Fruit fly (Drosophila melanogaster): Measurements from ENCODE around the gene Tpc1.

Tpc1 gene

dm6 chr3R:10893327-10893726 is 11.3 kb upstream of the Tpc1 start, which contains the start of gene CG6621 (continued):
- TF ChIP-seq eyg (GFP tag; optimal IDR thresholded peaks at IDR 0.05) (no peak), pan (optimal IDR thresholded peaks at IDR 0.05) (no peak), pan (GFP tag; optimal IDR thresholded peaks at IDR 0.05 in 1 of 2, IDR thresholded peaks at IDR 0.05 in 1 of 2) (no peak), corto (GFP tag; optimal IDR thresholded peaks at IDR 0.05) (no peak), nom (GFP tag; optimal IDR thresholded peaks at IDR 0.05) (no peak), fu2 (GFP tag; optimal IDR thresholded peaks at IDR 0.05) (no peak), CG9797 (GFP tag; optimal IDR thresholded peaks at IDR 0.05) (peak; percentile 93), ssp (GFP tag; IDR thresholded peaks at IDR 0.05) (0 out of 2 replicates have a peak, but pooled peaks have one; percentile 10), CG32772 (GFP tag; IDR thresholded peaks at IDR 0.05) (no peak), CG2199 (GFP tag; IDR thresholded peaks at IDR 0.05) (no peak), chn (GFP tag; optimal IDR thresholded peaks at IDR 0.05) (no peak), CG8290 (GFP tag; optimal IDR thresholded peaks at IDR 0.05) (peak; percentile 24), CG8290 (tag; optimal IDR thresholded peaks at IDR 0.05) (peak in 1 of 2 experiments; percentile 62), psq (GFP tag; optimal IDR thresholded peaks at IDR 0.05) (no peak), CG1529 (GFP tag; optimal IDR thresholded peaks at IDR 0.05) (no peak), zfh1 (GFP tag; IDR thresholded peaks at IDR 0.05) (no peak), CG10565 (GFP tag; optimal IDR thresholded peaks at IDR 0.05) (no peak), CG10543 (GFP tag; optimal IDR thresholded peaks at IDR 0.05) (no peak), Med (GFP tag) (peak; percentile 93), mld (GFP tag; IDR thresholded peaks at IDR 0.05; ENCODE audit: partially characterized antibody) (no peak), Dref (GFP tag; IDR thresholded peaks at IDR 0.05) (peak; percentile 45), HmgD (GFP tag; optimal IDR thresholded peaks at IDR 0.05) (peak; percentile 4), CG2116 (GFP tag; optimal IDR thresholded peaks at IDR 0.05) (peak; percentile 52), Nf-YB (GFP tag; optimal IDR thresholded peaks at IDR 0.05) (no peak), lov (optimal IDR thresholded peaks at IDR 0.05) (no peak), lov (GFP tag; IDR thresholded peaks at IDR 0.05) (no peak), az2 (GFP tag; optimal IDR thresholded peaks at IDR 0.05) (no peak), slbo (GFP tag; IDR thresholded peaks at IDR 0.05) (no peak), stc (GFP tag; IDR thresholded peaks at IDR 0.05) (no peak), trem (tag; optimal IDR thresholded peaks at IDR 0.05) (peak; percentile 89), ATbp (GFP tag; optimal IDR thresholded peaks at IDR 0.05) (no peak), grn (GFP tag; optimal IDR thresholded peaks at IDR 0.05) (no peak), lbe (GFP tag; optimal IDR thresholded peaks at IDR 0.05) (no peak), en (GFP tag; optimal IDR thresholded peaks at IDR 0.05) (no peak), CG13775 (GFP tag; optimal IDR thresholded peaks at IDR 0.05) (no peak)

dm6 chr3R:10889520-10889887 is 7.5 kb upstream of the Tpc1 start, which contains the start of gene Ak3:
Ak3 (minus strand) TSS chr3R:10889588.
- TF ChIP-seq caup (GFP tag; optimal IDR thresholded peaks at IDR 0.05; ENCODE audit: severe bottlenecking) = no peak
- no peak for TF ChIP-seq tll (GFP tag; optimal IDR thresholded peaks at IDR 0.05)
- no peak for TF ChIP-seq CG14860 (GFP tag; IDR thresholded peaks at IDR 0.05; ENCODE audit: partially characterized antibody)
- no peak for TF ChIP-seq Dfd (GFP tag; optimal IDR thresholded peaks at IDR 0.05)
- no peak for TF ChIP-seq hb (GFP tag; IDR thresholded peaks at IDR 0.05; ENCODE audit: partially characterized antibody)
- no peak for TF ChIP-seq CG31365 (tag; optimal IDR thresholded peaks at IDR 0.05)
- no peak for TF ChIP-seq Antp (GFP tag; optimal IDR thresholded peaks at IDR 0.05)
- no peak for TF ChIP-seq NfI (GFP tag; optimal IDR thresholded peaks at IDR 0.05)
- peak; percentile 43 for TF ChIP-seq sens (GFP tag)
- TF ChIP-seq Vsx1 (GFP tag; optimal IDR thresholded peaks at IDR 0.05) = no peak
- TF ChIP-seq CG31388 (GFP tag; optimal IDR thresholded peaks at IDR 0.05) = no peak
- TF ChIP-seq unc-4 (GFP tag; IDR thresholded peaks at IDR 0.05; ENCODE audit: partially characterized antibody) = 0 out of 2 replicates have a peak, but pooled peaks have one; percentile 3
- no peak for TF ChIP-seq pb (GFP tag; optimal IDR thresholded peaks at IDR 0.05)
- TF ChIP-seq fru (optimal IDR thresholded peaks at IDR 0.05) = no peak
- no peak for TF ChIP-seq Doc3 (GFP tag; IDR thresholded peaks at IDR 0.05; ENCODE audit: partially characterized antibody)
